Worm (Caenorhabditis elegans) whole organism, mixed stage, embryonic: ENCODE results near the gene C07E3.8.

Source experiments
- bed-3 ChIP-seq: fragments of 200-800 bp; sonication (Bioruptor generic); optimal IDR thresholded peaks from 3 replicates; lab custom pipeline; 2018; ENCODE audit warnings: mild to moderate bottlenecking, missing genetic modification characterization, moderate library complexity, missing compliant biosample characterization
- blmp-1 ChIP-seq: fragments of 150-350 bp; optimal IDR thresholded peaks from 2 replicates; lab custom pipeline; 2014; ENCODE audit warnings: missing biosample characterization, missing genetic modification characterization
- ceh-39 ChIP-seq: fragments of 150-350 bp; optimal IDR thresholded peaks from 2 replicates; lab custom pipeline; 2014; ENCODE audit warnings: missing biosample characterization, missing genetic modification characterization
- ceh-43 ChIP-seq: fragments of 200-800 bp; sonication (Bioruptor generic); optimal IDR thresholded peaks from 2 replicates; lab custom pipeline; 2018; ENCODE audit warnings: mild to moderate bottlenecking, missing genetic modification characterization, moderate library complexity, missing compliant biosample characterization
- ceh-83 ChIP-seq: fragments of 200-800 bp; sonication (Bioruptor generic); optimal IDR thresholded peaks from 2 replicates; lab custom pipeline; 2018; ENCODE audit warnings: mild to moderate bottlenecking, missing genetic modification characterization, missing compliant biosample characterization
- ces-1 ChIP-seq: fragments of 150-350 bp; optimal IDR thresholded peaks from 2 replicates; lab custom pipeline; 2014; ENCODE audit warnings: missing biosample characterization, missing genetic modification reagents, missing genetic modification characterization
- cnd-1 ChIP-seq: fragments of 200-800 bp; sonication (Bioruptor generic); optimal IDR thresholded peaks from 2 replicates; lab custom pipeline; 2018; ENCODE audit warnings: mild to moderate bottlenecking, missing genetic modification characterization, missing compliant biosample characterization
- drap-1 ChIP-seq: fragments of 200-800 bp; sonication (Bioruptor generic); optimal IDR thresholded peaks from 3 replicates; lab custom pipeline; 2018; ENCODE audit warnings: mild to moderate bottlenecking, missing genetic modification characterization, missing compliant biosample characterization
- elt-3 ChIP-seq: fragments of 150-350 bp; optimal IDR thresholded peaks from 2 replicates; lab custom pipeline; 2014; ENCODE audit warnings: missing biosample characterization, missing genetic modification characterization
- ham-2 ChIP-seq: fragments of 200-800 bp; sonication (Bioruptor generic); optimal IDR thresholded peaks from 2 replicates; lab custom pipeline; 2018; ENCODE audit warnings: mild to moderate bottlenecking, missing genetic modification characterization, missing compliant biosample characterization
- hlh-1 ChIP-seq: fragments of 150-350 bp; optimal IDR thresholded peaks from 2 replicates; lab custom pipeline; 2014; ENCODE audit warnings: missing biosample characterization, missing genetic modification reagents, missing genetic modification characterization
- lin-13 ChIP-seq: fragments of 150-350 bp; optimal IDR thresholded peaks from 2 replicates; lab custom pipeline; 2014; ENCODE audit warnings: missing biosample characterization, missing genetic modification characterization
- lin-32 ChIP-seq: fragments of 200-800 bp; sonication (Bioruptor generic); optimal IDR thresholded peaks from 2 replicates; lab custom pipeline; 2018; ENCODE audit warnings: mild to moderate bottlenecking, missing genetic modification characterization, missing compliant biosample characterization
- lsy-2 ChIP-seq: fragments of 150-350 bp; optimal IDR thresholded peaks from 2 replicates; lab custom pipeline; 2014; ENCODE audit warnings: missing biosample characterization, missing genetic modification characterization
- mab-5 ChIP-seq: fragments of 150-350 bp; optimal IDR thresholded peaks from 2 replicates; lab custom pipeline; 2014; ENCODE audit warnings: missing biosample characterization, missing genetic modification characterization
- mep-1 ChIP-seq: fragments of 150-350 bp; optimal IDR thresholded peaks from 2 replicates; lab custom pipeline; 2017; ENCODE audit warnings: missing biosample characterization, missing genetic modification reagents, missing genetic modification characterization, inconsistent platforms
- mls-2 ChIP-seq: sonication (generic microtip); optimal IDR thresholded peaks from 2 replicates; lab custom pipeline; 2016; ENCODE audit warnings: mild to moderate bottlenecking, missing genetic modification characterization, moderate library complexity, missing compliant biosample characterization
- nhr-12 ChIP-seq: fragments of 150-350 bp; optimal IDR thresholded peaks from 2 replicates; lab custom pipeline; 2014; ENCODE audit warnings: missing biosample characterization, missing genetic modification characterization
- nhr-2 ChIP-seq: fragments of 150-350 bp; optimal IDR thresholded peaks from 2 replicates; lab custom pipeline; 2014; ENCODE audit warnings: missing biosample characterization, missing genetic modification characterization
- nhr-76 ChIP-seq: sonication (generic microtip); optimal IDR thresholded peaks from 2 replicates; lab custom pipeline; 2017; ENCODE audit warnings: missing biosample characterization, missing genetic modification characterization
- pha-4 ChIP-seq: fragments of 150-350 bp; optimal IDR thresholded peaks from 2 replicates; lab custom pipeline; 2018; ENCODE audit warnings: missing biosample characterization, missing genetic modification reagents, missing genetic modification characterization
- sem-2 ChIP-seq: fragments of 200-800 bp; sonication (Bioruptor generic); optimal IDR thresholded peaks from 2 replicates; lab custom pipeline; 2018; ENCODE audit warnings: mild to moderate bottlenecking, missing genetic modification characterization, missing compliant biosample characterization
- snpc-4 ChIP-seq: fragments of 150-350 bp; optimal IDR thresholded peaks from 2 replicates; lab custom pipeline; 2014; ENCODE audit warnings: missing biosample characterization, missing genetic modification characterization
- sptf-1 ChIP-seq: sonication (generic microtip); optimal IDR thresholded peaks from 2 replicates; lab custom pipeline; 2017; ENCODE audit warnings: mild to moderate bottlenecking, missing genetic modification characterization, moderate library complexity, missing compliant biosample characterization
- tbx-8 ChIP-seq: fragments of 200-800 bp; sonication (Bioruptor generic); optimal IDR thresholded peaks from 2 replicates; lab custom pipeline; 2018; ENCODE audit warnings: mild to moderate bottlenecking, missing genetic modification characterization, moderate library complexity, missing compliant biosample characterization
- unc-120 ChIP-seq: sonication (generic microtip); optimal IDR thresholded peaks from 2 replicates; lab custom pipeline; 2017; ENCODE audit warnings: missing genetic modification characterization, missing compliant biosample characterization; ENCODE audit not compliant: poor library complexity, severe bottlenecking
- unc-39 ChIP-seq: fragments of 150-350 bp; optimal IDR thresholded peaks from 2 replicates; lab custom pipeline; 2014; ENCODE audit warnings: missing biosample characterization, missing genetic modification characterization
- unc-62 ChIP-seq: fragments of 150-350 bp; optimal IDR thresholded peaks from 2 replicates; lab custom pipeline; 2014; ENCODE audit warnings: missing biosample characterization, missing genetic modification reagents, missing genetic modification characterization
- zip-8 ChIP-seq: fragments of 150-350 bp; optimal IDR thresholded peaks from 2 replicates; lab custom pipeline; 2014; ENCODE audit warnings: missing biosample characterization, missing genetic modification characterization
- ztf-11 ChIP-seq: fragments of 150-350 bp; optimal IDR thresholded peaks from 2 replicates; lab custom pipeline; 2014; ENCODE audit warnings: missing biosample characterization, missing genetic modification characterization

The C07E3.8 gene

ce11 chrII:10329754-10330153 is 22.3 kb upstream of the C07E3.8 start:
- no peak for TF ChIP-seq pha-4 (tag; lab: Kevin White, UChicago)
- TF ChIP-seq snpc-4 = no peak
- TF ChIP-seq unc-62 (GFP tag; lab: Kevin White, UChicago) = no peak
- TF ChIP-seq ztf-11 (tag; lab: Kevin White, UChicago) = no peak
- no peak for TF ChIP-seq zip-8

DNA sequence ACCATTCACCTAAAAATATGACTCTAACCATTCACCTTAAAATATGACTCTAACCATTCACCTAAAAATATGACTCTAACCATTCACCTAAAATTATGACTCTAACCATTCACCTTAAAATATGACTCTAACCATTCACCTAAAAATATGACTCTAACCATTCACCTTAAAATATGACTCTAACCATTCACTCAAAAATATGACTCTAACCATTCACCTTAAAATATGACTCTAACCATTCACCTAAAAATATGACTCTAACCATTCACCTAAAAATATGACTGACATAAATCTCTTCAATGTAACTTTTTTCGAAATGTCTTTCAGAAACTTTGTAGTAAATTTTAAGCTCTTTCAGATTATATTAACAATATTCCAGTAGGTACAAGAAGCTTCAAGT is 15.9 kb upstream of the C07E3.8 start:
- TF ChIP-seq sptf-1 (tag; lab: Kevin White, UChicago) = peak; percentile 58

- TF ChIP-seq mls-2 (tag; lab: Kevin White, UChicago) = no peak
- no peak for TF ChIP-seq lsy-2
- TF ChIP-seq lin-13 (tag; lab: Kevin White, UChicago) = no peak
- no peak for TF ChIP-seq nhr-2 (tag; lab: Kevin White, UChicago)
- no peak for TF ChIP-seq unc-62 (GFP tag; lab: Kevin White, UChicago)
- no peak for TF ChIP-seq nhr-12
- no peak for TF ChIP-seq nhr-76 (tag; lab: Kevin White, UChicago)
- no peak for TF ChIP-seq blmp-1 (tag; lab: Kevin White, UChicago)
- no peak for TF ChIP-seq mab-5
- TF ChIP-seq elt-3 (tag; lab: Kevin White, UChicago) = no peak
- TF ChIP-seq ces-1 = no peak
- TF ChIP-seq ceh-39 (tag; lab: Kevin White, UChicago) = no peak
- no peak for TF ChIP-seq ham-2 (GFP tag; lab: Kevin White, UChicago)
- TF ChIP-seq cnd-1 = no peak
These were observed 7.1 kb upstream of the C07E3.8 start, which contains the start of gene pro-2 for ce11 chrII:10345012-10345411. Gene pro-2, minus strand, starts transcription at chrII:10345112.

DNA sequence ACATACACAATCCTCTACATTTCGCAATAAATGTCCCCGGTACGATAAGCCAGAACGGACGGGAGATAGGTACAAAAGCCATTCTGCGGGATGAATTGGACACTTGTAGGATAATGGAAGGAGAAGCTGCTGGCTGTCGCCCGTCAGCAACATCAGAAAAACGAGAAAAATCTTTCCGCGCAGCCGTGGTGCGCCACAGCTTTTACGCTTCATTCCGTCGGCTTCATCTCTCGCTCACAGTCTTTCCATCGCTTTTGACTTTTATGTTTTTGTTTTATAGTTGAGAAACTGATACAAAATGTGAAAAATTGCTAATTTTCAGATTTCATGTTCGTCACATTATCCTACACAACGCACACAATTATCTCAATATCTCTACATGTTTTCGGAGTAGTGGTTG is 6.0 kb upstream of the C07E3.8 start, which contains the start of gene C07E3.10:
TSS of gene C07E3.10 (plus strand) at position 301 of the 400 bp plus-strand sequence.
- no peak for TF ChIP-seq lin-32 (GFP tag; lab: Kevin White, UChicago)
- no peak for TF ChIP-seq unc-39 (tag; lab: Kevin White, UChicago)
- TF ChIP-seq zip-8 = no peak
- TF ChIP-seq blmp-1 (tag; lab: Kevin White, UChicago) = no peak
- no peak for TF ChIP-seq sptf-1 (tag; lab: Kevin White, UChicago)
- no peak for TF ChIP-seq ham-2 (GFP tag; lab: Kevin White, UChicago)
- no peak for TF ChIP-seq ceh-83 (GFP tag; lab: Kevin White, UChicago)
- no peak for TF ChIP-seq ceh-39 (tag; lab: Kevin White, UChicago)
- no peak for TF ChIP-seq bed-3 (GFP tag; lab: Kevin White, UChicago)
- TF ChIP-seq sem-2 (GFP tag; lab: Kevin White, UChicago) = no peak
- no peak for TF ChIP-seq elt-3 (tag; lab: Kevin White, UChicago)
- no peak for TF ChIP-seq lsy-2
- TF ChIP-seq mls-2 (tag; lab: Kevin White, UChicago) = no peak
- no peak for TF ChIP-seq ceh-43 (GFP tag; lab: Kevin White, UChicago)

DNA sequence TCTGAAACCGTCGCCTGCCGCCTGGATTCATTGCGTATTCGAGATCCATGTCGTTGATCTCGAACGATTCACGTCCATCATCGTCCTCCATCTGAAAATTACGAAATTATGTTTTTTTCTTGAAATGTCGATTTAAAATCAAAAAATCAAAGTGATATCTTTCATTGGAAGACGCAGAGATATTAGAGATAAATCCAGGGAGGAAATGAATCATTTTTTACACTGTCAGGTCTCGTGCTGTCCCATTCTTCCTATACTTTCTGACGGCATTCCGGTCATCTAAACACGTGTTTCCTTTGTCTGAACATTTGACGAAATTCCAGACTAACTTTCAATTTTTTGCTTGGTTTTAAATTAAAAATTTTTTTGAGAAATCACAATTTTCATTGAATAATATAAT is 2.1 kb upstream of the C07E3.8 start, which contains the start of gene stip-1:
TSS of gene stip-1 (minus strand) at position 98 of the 400 bp plus-strand sequence.
- no peak for TF ChIP-seq pha-4 (tag; lab: Kevin White, UChicago)
- TF ChIP-seq unc-39 (tag; lab: Kevin White, UChicago) = no peak
- no peak for TF ChIP-seq ceh-43 (GFP tag; lab: Kevin White, UChicago)
- no peak for TF ChIP-seq nhr-2 (tag; lab: Kevin White, UChicago)
- TF ChIP-seq sptf-1 (tag; lab: Kevin White, UChicago) = no peak
- TF ChIP-seq unc-120 (tag; lab: Kevin White, UChicago) = no peak
- no peak for TF ChIP-seq nhr-76 (tag; lab: Kevin White, UChicago)
- no peak for TF ChIP-seq ces-1
- no peak for TF ChIP-seq ceh-83 (GFP tag; lab: Kevin White, UChicago)
- no peak for TF ChIP-seq drap-1 (GFP tag; lab: Kevin White, UChicago)
- TF ChIP-seq bed-3 (GFP tag; lab: Kevin White, UChicago) = no peak
- no peak for TF ChIP-seq mls-2 (tag; lab: Kevin White, UChicago)
- no peak for TF ChIP-seq tbx-8
- no peak for TF ChIP-seq zip-8
- no peak for TF ChIP-seq lin-32 (GFP tag; lab: Kevin White, UChicago)
- TF ChIP-seq ham-2 (GFP tag; lab: Kevin White, UChicago) = no peak
- TF ChIP-seq elt-3 (tag; lab: Kevin White, UChicago) = no peak
- no peak for TF ChIP-seq hlh-1 (tag; lab: Kevin White, UChicago)
- no peak for TF ChIP-seq mep-1 (tag; lab: Kevin White, UChicago)
